Worm (Caenorhabditis elegans) whole organism, L4 larva: ENCODE measurements around the gene pqn-54.

Experiments used
- F26F4.8 ChIP-seq: fragments of 200-800 bp; sonication (Bioruptor generic); conservative IDR thresholded peaks from 2 replicates; pipeline ENCODE4 v1.3.6; 2022; ENCODE audit warnings: missing genetic modification characterization, missing compliant biosample characterization
- F37D6.2 ChIP-seq: sonication (generic microtip); optimal IDR thresholded peaks from 2 replicates; lab custom pipeline; 2016; ENCODE audit warnings: mild to moderate bottlenecking, missing genetic modification characterization, missing compliant biosample characterization
- T26A8.4 ChIP-seq: fragments of 200-800 bp; sonication (Bioruptor generic); IDR thresholded peaks from 2 replicates; pipeline ENCODE4 v1.3.6; 2022; ENCODE audit warnings: missing genetic modification characterization, missing compliant biosample characterization
- Y105C5A.15 ChIP-seq: fragments of 200-800 bp; sonication (Bioruptor generic); IDR thresholded peaks from 2 replicates; pipeline ENCODE4 v1.3.6; 2022; ENCODE audit warnings: missing genetic modification characterization, missing compliant biosample characterization
- Y5F2A.4 ChIP-seq: fragments of 200-800 bp; sonication (Bioruptor generic); optimal IDR thresholded peaks from 2 replicates; lab custom pipeline; 2018; ENCODE audit warnings: mild to moderate bottlenecking, missing genetic modification characterization, missing compliant biosample characterization
- ZK337.2 ChIP-seq: fragments of 200-800 bp; sonication (Bioruptor generic); IDR thresholded peaks from 2 replicates; pipeline ENCODE4 v1.3.6; 2022; ENCODE audit warnings: missing genetic modification reagents, missing genetic modification characterization, missing compliant biosample characterization
- ZK546.5 ChIP-seq, 2 experiments: sonication (generic microtip); optimal IDR thresholded peaks; 2 replicates each; lab custom pipeline; 2017; ENCODE audit warnings: missing biosample characterization in 2 of 2, missing genetic modification characterization in 2 of 2
- aha-1 ChIP-seq: fragments of 150-350 bp; peaks from one replicate; lab custom pipeline; 2014; ENCODE audit warnings: missing biosample characterization, missing genetic modification characterization
- aly-2 ChIP-seq: sonication (generic microtip); optimal IDR thresholded peaks from 2 replicates; lab custom pipeline; 2018; ENCODE audit warnings: missing biosample characterization, missing genetic modification characterization
- ama-1 ChIP-seq: fragments of 150-350 bp; optimal IDR thresholded peaks from 2 replicates; lab custom pipeline; 2014; ENCODE audit warnings: inconsistent platforms, mixed read lengths
- ceh-44 ChIP-seq: fragments of 200-800 bp; sonication (Bioruptor generic); IDR thresholded peaks from 2 replicates; pipeline ENCODE4 v1.3.6; 2022; ENCODE audit warnings: missing genetic modification reagents, missing genetic modification characterization, missing compliant biosample characterization
- ces-1 ChIP-seq: fragments of 150-350 bp; sonication (generic microtip); optimal IDR thresholded peaks from 4 replicates; lab custom pipeline; 2014; ENCODE audit warnings: missing biosample characterization, missing genetic modification reagents, missing genetic modification characterization
- cey-2 ChIP-seq: sonication (generic microtip); optimal IDR thresholded peaks from 3 replicates; lab custom pipeline; 2017; ENCODE audit warnings: missing genetic modification characterization, mild to moderate bottlenecking, missing compliant biosample characterization, antibody characterized with exemption, borderline replicate concordance; ENCODE audit not compliant: insufficient read depth
- daf-16 ChIP-seq, 3 experiments: sonication (generic microtip); optimal IDR thresholded peaks; 2 replicates each; lab custom pipeline; 2016 to 2017; ENCODE audit warnings: missing genetic modification characterization in 3 of 3, missing genetic modification reagents in 3 of 3, mild to moderate bottlenecking in 2 of 3, missing compliant biosample characterization in 2 of 3, missing biosample characterization in 1 of 3, moderate library complexity in 1 of 3
- dmd-6 ChIP-seq: fragments of 200-800 bp; sonication (Bioruptor generic); IDR thresholded peaks from 2 replicates; pipeline ENCODE4 v1.3.6; 2022; ENCODE audit warnings: missing genetic modification reagents, missing genetic modification characterization, missing compliant biosample characterization
- dmd-9 ChIP-seq: fragments of 200-800 bp; sonication (Bioruptor generic); IDR thresholded peaks from 2 replicates; pipeline ENCODE4 v1.3.6; 2022; ENCODE audit warnings: missing genetic modification reagents, missing genetic modification characterization, missing compliant biosample characterization
- dpl-1 ChIP-seq: fragments of 150-350 bp; optimal IDR thresholded peaks from 2 replicates; lab custom pipeline; 2014; ENCODE audit warnings: missing biosample characterization, missing genetic modification reagents, missing genetic modification characterization
- dve-1 ChIP-seq: sonication (generic microtip); optimal IDR thresholded peaks from 2 replicates; lab custom pipeline; 2017; ENCODE audit warnings: antibody characterized with exemption, mild to moderate bottlenecking, missing genetic modification characterization, missing compliant biosample characterization; ENCODE audit not compliant: insufficient read depth
- fos-1 ChIP-seq: fragments of 150-350 bp; optimal IDR thresholded peaks from 2 replicates; lab custom pipeline; 2014; ENCODE audit warnings: missing biosample characterization, missing genetic modification characterization
- hlh-11 ChIP-seq: fragments of 200-800 bp; sonication (Bioruptor generic); optimal IDR thresholded peaks from 2 replicates; lab custom pipeline; 2018; ENCODE audit warnings: mild to moderate bottlenecking, missing genetic modification characterization, missing compliant biosample characterization
- hmg-1.1 ChIP-seq: fragments of 200-800 bp; sonication (Bioruptor generic); IDR thresholded peaks from 2 replicates; pipeline ENCODE4 v1.3.6; 2022; ENCODE audit warnings: missing genetic modification reagents, missing genetic modification characterization, missing compliant biosample characterization
- jun-1 ChIP-seq: fragments of 150-350 bp; optimal IDR thresholded peaks from 2 replicates; lab custom pipeline; 2014; ENCODE audit warnings: missing biosample characterization, missing genetic modification reagents, missing genetic modification characterization
- lim-7 ChIP-seq: fragments of 200-800 bp; sonication (Bioruptor generic); IDR thresholded peaks from 2 replicates; pipeline ENCODE4 v1.3.6; 2022; ENCODE audit warnings: missing genetic modification characterization, missing compliant biosample characterization
- lin-1 ChIP-seq: fragments of 200-800 bp; sonication (Bioruptor generic); IDR thresholded peaks from 2 replicates; pipeline ENCODE4 v1.3.6; 2022; ENCODE audit warnings: missing genetic modification reagents, missing genetic modification characterization, missing compliant biosample characterization
- lin-13 ChIP-seq: fragments of 150-350 bp; optimal IDR thresholded peaks from 2 replicates; lab custom pipeline; 2014; ENCODE audit warnings: missing biosample characterization, missing genetic modification reagents, missing genetic modification characterization
- lsy-2 ChIP-seq, 2 experiments: fragments of 150-350 bp in 1 of 2; sonication (generic microtip) in 1 of 2; optimal IDR thresholded peaks; 2 replicates each; lab custom pipeline; 2014 to 2017; ENCODE audit warnings: missing biosample characterization in 2 of 2, missing genetic modification characterization in 2 of 2
- madf-5 ChIP-seq, 2 experiments: fragments of 200-800 bp; sonication (Bioruptor generic); IDR thresholded peaks; 2 replicates each; pipeline ENCODE4 v1.3.6; 2022; ENCODE audit warnings: missing compliant biosample characterization in 2 of 2, missing genetic modification characterization in 2 of 2
- nhr-237 ChIP-seq: sonication (generic microtip); optimal IDR thresholded peaks from 2 replicates; lab custom pipeline; 2017; ENCODE audit warnings: missing biosample characterization, missing genetic modification characterization
- nhr-25 ChIP-seq: sonication (generic microtip); optimal IDR thresholded peaks from 2 replicates; lab custom pipeline; 2017; ENCODE audit warnings: missing genetic modification characterization, mild to moderate bottlenecking, missing compliant biosample characterization, antibody characterized with exemption, moderate library complexity, borderline replicate concordance; ENCODE audit not compliant: insufficient read depth
- nhr-28 ChIP-seq: fragments of 150-350 bp; optimal IDR thresholded peaks from 2 replicates; lab custom pipeline; 2014; ENCODE audit warnings: missing biosample characterization, missing genetic modification characterization
- nhr-48 ChIP-seq: sonication (generic microtip); optimal IDR thresholded peaks from 2 replicates; lab custom pipeline; 2016; ENCODE audit warnings: mild to moderate bottlenecking, missing genetic modification characterization, missing compliant biosample characterization
- pha-4 ChIP-seq, 2 experiments: fragments of 150-350 bp in 1 of 2; fragments of 200-800 bp in 1 of 2; sonication (Bioruptor generic) in 1 of 2; IDR thresholded peaks in 1 of 2; optimal IDR thresholded peaks in 1 of 2; 2 replicates each; pipeline versions ENCODE4 v1.3.6 to Lab custom; 2014 to 2022; ENCODE audit warnings: missing genetic modification characterization in 2 of 2, missing genetic modification reagents in 2 of 2, missing biosample characterization in 1 of 2, missing compliant biosample characterization in 1 of 2
- pqm-1 ChIP-seq: sonication (generic microtip); optimal IDR thresholded peaks from 2 replicates; lab custom pipeline; 2017; ENCODE audit warnings: missing biosample characterization, missing genetic modification characterization
- set-16 ChIP-seq: fragments of 200-800 bp; sonication (Bioruptor generic); IDR thresholded peaks from 2 replicates; pipeline ENCODE4 v1.3.6; 2022; ENCODE audit warnings: missing genetic modification reagents, missing genetic modification characterization, missing compliant biosample characterization
- skn-1 ChIP-seq: fragments of 150-350 bp; optimal IDR thresholded peaks from 2 replicates; lab custom pipeline; 2014; ENCODE audit warnings: missing biosample characterization, missing genetic modification characterization
- snpc-1.2 ChIP-seq: fragments of 200-800 bp; sonication (Bioruptor generic); IDR thresholded peaks from 2 replicates; pipeline ENCODE4 v1.3.6; 2022; ENCODE audit warnings: missing genetic modification reagents, missing genetic modification characterization, missing compliant biosample characterization
- tag-97 ChIP-seq: fragments of 200-800 bp; sonication (Bioruptor generic); IDR thresholded peaks from 2 replicates; pipeline ENCODE4 v1.3.6; 2022; ENCODE audit warnings: missing genetic modification characterization, missing compliant biosample characterization
- unc-39 ChIP-seq: sonication (generic microtip); optimal IDR thresholded peaks from 2 replicates; lab custom pipeline; 2017; ENCODE audit warnings: missing biosample characterization, missing genetic modification characterization
- unc-62 ChIP-seq, 3 experiments: fragments of 150-350 bp in 1 of 3; sonication (generic microtip); optimal IDR thresholded peaks in 2 of 3; peaks in 1 of 3; 1 replicate in 1 of 3; 2 replicates in 2 of 3; lab custom pipeline; 2014 to 2017; ENCODE audit warnings: missing biosample characterization in 3 of 3, missing genetic modification characterization in 3 of 3, missing genetic modification reagents in 3 of 3, missing genotype in 1 of 3
- zip-2 ChIP-seq: fragments of 150-350 bp; optimal IDR thresholded peaks from 2 replicates; lab custom pipeline; 2014; ENCODE audit warnings: missing biosample characterization, missing genetic modification characterization
- ztf-11 ChIP-seq: fragments of 150-350 bp; optimal IDR thresholded peaks from 2 replicates; lab custom pipeline; 2014; ENCODE audit warnings: missing biosample characterization, missing genetic modification characterization

The pqn-54 gene

DNA sequence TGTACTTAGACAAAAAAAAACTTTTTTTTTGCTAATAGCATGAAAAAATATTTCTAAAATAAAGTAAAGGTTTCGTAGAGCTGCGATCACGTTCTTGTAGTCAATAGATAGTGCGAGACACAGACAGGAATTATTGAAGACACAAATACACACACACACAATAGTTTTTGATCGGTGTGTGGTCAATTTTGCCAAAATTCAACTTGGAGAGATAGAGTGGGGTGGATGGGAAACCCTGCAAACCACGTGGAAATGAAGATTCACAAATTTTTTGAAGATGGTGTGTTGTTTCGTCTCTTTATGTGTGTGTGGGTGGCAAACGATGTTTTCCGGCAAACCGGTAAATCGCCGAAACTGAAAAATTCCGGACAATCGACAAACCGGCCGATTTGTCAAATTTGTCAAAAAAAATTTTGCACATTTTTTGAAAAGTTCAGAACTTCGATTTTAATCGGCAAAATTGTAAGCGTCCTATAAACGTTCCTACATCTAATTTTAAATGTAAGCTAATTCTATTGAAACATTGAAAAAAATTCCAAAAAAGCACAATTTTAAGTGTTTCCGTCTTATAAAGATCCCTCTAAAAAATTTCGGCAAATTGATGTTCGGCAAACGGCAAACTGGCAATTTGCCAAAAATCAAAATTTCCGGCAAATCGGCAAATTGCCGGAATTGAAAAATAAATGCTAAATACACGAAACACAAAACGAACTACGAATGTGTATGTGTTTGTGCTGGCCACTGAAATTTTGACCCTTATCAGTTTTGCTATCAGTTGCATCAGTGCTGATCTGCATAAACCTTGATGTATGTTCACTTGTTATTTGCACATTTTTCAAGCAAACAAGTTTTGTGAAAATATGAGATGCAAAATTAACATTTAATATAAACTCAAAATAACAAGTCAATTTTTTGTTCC, 32.0 kb upstream of the pqn-54 start:
- TF ChIP-seq pqm-1 (tag; lab: Kevin White, UChicago) (peak; percentile 64), dve-1 (tag; lab: Kevin White, UChicago) (peak; percentile 28), tag-97 (GFP tag; lab: Robert Waterston, UW) (no peak), madf-5 (GFP tag; IDR thresholded peaks at IDR 0.05; lab: Robert Waterston, UW) (no peak), aha-1 (tag; lab: Kevin White, UChicago) (peak; percentile 97), T26A8.4 (GFP tag; lab: Robert Waterston, UW) (no peak), daf-16 (GFP tag; optimal IDR thresholded peaks at IDR 0.05; lab: Kevin White, UChicago) (no peak), daf-16 (tag; optimal IDR thresholded peaks at IDR 0.05; lab: Kevin White, UChicago) (peak; percentile 90), fos-1 (no peak), nhr-25 (tag; lab: Kevin White, UChicago) (no peak), unc-62 (GFP tag; optimal IDR thresholded peaks at IDR 0.05 in 1 of 2; lab: Kevin White, UChicago) (peak in 1 of 2 experiments; percentile 87), unc-62 (tag; optimal IDR thresholded peaks at IDR 0.05; lab: Kevin White, UChicago) (no peak), lin-13 (GFP tag; lab: Kevin White, UChicago) (no peak), dmd-6 (GFP tag; lab: Robert Waterston, UW) (no peak), jun-1 (tag; lab: Kevin White, UChicago) (no peak), hlh-11 (peak; percentile 4), nhr-28 (tag; lab: Kevin White, UChicago) (peak; percentile 87)

DNA sequence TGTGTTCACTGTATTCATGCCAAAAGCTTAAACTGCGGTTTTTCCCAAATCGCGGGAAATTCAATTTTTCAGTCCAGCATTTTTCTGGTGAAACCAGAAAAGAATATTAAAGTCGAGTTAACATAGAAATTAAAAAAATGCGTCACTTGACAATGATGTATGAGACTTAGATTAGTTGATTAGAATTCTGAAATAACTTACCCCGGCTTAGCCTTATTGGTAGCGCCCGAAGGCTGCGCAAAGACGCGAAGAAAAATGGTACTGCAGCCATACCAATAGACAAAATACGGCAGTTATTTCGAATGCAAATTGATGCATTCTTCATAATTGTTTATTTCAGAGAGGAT, 31.4 kb upstream of the pqn-54 start:
- TF ChIP-seq ZK546.5 (tag; optimal IDR thresholded peaks at IDR 0.05; lab: Kevin White, UChicago) (no peak), lim-7 (GFP tag; lab: Robert Waterston, UW) (no peak), nhr-237 (no peak), lin-1 (GFP tag; lab: Robert Waterston, UW) (no peak), lsy-2 (tag; optimal IDR thresholded peaks at IDR 0.05; lab: Kevin White, UChicago) (no peak), aly-2 (tag; lab: Kevin White, UChicago) (no peak), ceh-44 (GFP tag; lab: Robert Waterston, UW) (no peak), ama-1 (lab: Kevin White, UChicago) (no peak), unc-39 (tag; lab: Kevin White, UChicago) (no peak), F37D6.2 (no peak), nhr-48 (tag; lab: Kevin White, UChicago) (no peak), ztf-11 (tag; lab: Kevin White, UChicago) (no peak), hmg-1.1 (no peak), Y5F2A.4 (no peak), dpl-1 (no peak), Y105C5A.15 (GFP tag; lab: Robert Waterston, UW) (no peak)

DNA sequence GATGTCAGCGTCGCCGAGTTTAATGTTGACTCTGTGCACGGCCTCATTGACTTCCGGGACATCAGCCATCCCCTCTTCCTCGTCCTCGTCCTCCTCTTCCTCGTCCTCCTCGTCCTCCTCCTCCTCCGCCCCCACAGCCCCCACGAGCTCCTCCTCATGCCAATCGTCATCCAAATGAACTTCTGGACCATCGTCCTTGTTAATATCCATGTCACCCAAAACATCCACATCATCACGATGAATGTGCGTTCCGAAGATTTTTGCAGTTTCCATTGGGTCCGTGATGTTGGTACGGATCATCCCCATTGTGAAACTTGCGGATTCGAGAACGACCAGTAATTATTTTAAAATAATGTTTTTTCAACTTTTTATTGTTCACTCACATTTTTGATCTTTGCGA, 30.4 kb upstream of the pqn-54 start:
- TF ChIP-seq set-16 (GFP tag; lab: Robert Waterston, UW), result peak; percentile 80
- no peak for TF ChIP-seq skn-1 (tag; lab: Kevin White, UChicago)
- TF ChIP-seq aha-1 (tag; lab: Kevin White, UChicago), result peak; percentile 99
- TF ChIP-seq, all 104 proteins: peak for 2

DNA sequence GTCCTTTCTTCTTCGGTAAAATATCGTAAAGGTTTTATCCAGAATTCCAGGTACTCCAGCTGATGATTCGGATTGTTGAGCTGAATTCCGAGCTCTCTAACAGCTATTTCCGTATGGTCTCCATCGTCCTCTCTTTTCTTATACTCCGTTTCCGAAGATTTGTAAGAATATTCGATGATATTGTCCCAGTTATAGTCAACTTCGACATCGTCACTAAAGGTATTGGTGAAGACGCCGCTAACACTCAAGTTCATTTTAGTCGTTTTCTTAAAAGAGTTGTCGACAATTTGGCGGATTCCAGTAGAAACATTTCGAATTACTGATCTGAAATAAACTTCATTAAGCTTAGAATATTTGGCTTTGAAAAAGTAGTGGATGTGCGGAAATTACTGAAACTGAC, 29.7 kb upstream of the pqn-54 start:
- TF ChIP-seq cey-2 (tag; lab: Kevin White, UChicago) (no peak), ces-1 (GFP tag; lab: Kevin White, UChicago) (no peak), F26F4.8 (GFP tag; lab: Robert Waterston, UW) (no peak), unc-39 (tag; lab: Kevin White, UChicago) (no peak), dmd-6 (GFP tag; lab: Robert Waterston, UW) (no peak), skn-1 (tag; lab: Kevin White, UChicago) (no peak), dmd-9 (GFP tag; lab: Robert Waterston, UW) (no peak), snpc-1.2 (GFP tag; lab: Robert Waterston, UW) (no peak), nhr-48 (tag; lab: Kevin White, UChicago) (no peak), zip-2 (no peak), ZK337.2 (GFP tag; lab: Robert Waterston, UW) (no peak), pha-4 (GFP tag; IDR thresholded peaks at IDR 0.05; lab: Robert Waterston, UW) (no peak), pha-4 (tag; optimal IDR thresholded peaks at IDR 0.05; lab: Kevin White, UChicago) (no peak)
